Worm (Caenorhabditis elegans): Measurements from ENCODE around the gene clp-7.

The clp-7 gene

DNA sequence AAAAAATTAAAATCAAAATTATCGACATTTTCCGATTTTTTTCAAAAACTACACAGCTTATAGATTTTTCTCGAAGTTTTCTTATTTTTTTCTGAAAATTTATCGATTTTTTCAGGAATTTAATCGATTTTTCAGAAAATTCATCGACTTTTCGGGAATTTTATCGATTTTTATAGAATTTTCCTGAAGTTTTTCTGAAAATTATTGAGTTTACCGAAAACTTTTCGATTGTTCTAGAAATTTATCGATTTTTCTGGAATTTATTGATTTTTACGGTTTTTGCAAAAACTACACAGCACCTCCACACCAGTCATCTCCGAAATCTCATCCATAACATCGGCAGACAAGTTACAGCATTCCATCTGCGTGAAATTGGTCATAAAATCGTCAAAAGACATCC lies 8.1 kb downstream of the clp-7 start:
- TF ChIP-seq med-1 (GFP tag; optimal IDR thresholded peaks at IDR 0.05; ENCODE audit: insufficient read depth) (no peak), T22C8.4 (GFP tag; IDR thresholded peaks at IDR 0.05) (peak; percentile 37; the same call in 1 of the 2 replicates)

DNA sequence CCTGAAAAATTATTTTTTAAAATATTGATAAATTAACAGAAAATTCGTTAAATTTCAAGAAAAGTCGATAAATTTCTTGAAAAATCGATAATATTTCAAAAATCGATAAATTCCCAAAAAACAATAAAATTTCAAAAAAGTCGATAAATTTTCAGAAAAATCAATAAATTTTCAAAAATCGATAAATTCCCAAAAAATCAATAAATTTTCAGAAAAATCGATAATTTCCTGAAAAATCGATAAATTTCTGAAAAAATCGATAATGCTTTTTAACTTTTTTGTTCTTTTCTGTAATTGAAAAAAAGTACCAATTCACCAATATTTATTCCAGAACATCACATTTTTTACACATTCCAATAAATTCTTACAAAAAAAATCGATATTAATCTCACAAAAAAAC lies 10.6 kb downstream of the clp-7 start:
- TF ChIP-seq ztf-29 (GFP tag; IDR thresholded peaks at IDR 0.05) (no peak), ref-1 (GFP tag; conservative IDR thresholded peaks at IDR 0.05) (no peak), med-1 (GFP tag; optimal IDR thresholded peaks at IDR 0.05; ENCODE audit: insufficient read depth) (no peak), klf-2 (GFP tag; conservative IDR thresholded peaks at IDR 0.05) (no peak), cog-1 (tag; optimal IDR thresholded peaks at IDR 0.05) (no peak), flt-1 (GFP tag; IDR thresholded peaks at IDR 0.05) (no peak), T22C8.4 (GFP tag; IDR thresholded peaks at IDR 0.05) (peak; percentile 97), tab-1 (GFP tag; IDR thresholded peaks at IDR 0.05) (no peak)

DNA sequence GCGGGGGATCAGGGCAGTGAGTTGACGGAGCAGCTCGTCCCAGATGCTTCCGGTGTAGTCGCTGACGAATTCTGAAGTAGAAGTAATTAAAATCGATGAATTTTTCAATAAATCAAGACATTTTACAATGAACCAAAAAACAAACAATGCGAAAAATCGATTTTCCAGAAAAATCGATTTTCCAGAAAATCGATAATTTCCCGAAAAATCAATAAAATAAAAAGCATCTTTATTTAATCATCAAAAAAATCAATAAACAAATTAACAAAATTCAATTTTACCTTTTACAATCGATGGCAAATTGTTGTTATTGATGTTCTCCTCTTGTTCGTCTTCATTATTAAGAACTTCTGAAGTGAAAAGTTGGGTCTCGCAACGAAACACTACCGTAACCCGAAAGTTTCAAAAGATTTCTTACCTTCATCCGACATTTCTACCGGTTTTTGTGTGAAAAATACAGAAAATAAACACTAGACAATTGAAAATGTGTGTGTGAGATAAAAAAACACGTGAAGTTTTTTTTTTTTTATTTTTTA lies 11.1 kb downstream of the clp-7 start, which contains the start of gene clp-6:
Gene clp-6 (minus strand): TSS at position 486 of the 536 bp plus-strand sequence.
- TF ChIP-seq flt-1 (GFP tag; IDR thresholded peaks at IDR 0.05): no peak
- peak; percentile 68 for TF ChIP-seq T22C8.4 (GFP tag; IDR thresholded peaks at IDR 0.05)

DNA sequence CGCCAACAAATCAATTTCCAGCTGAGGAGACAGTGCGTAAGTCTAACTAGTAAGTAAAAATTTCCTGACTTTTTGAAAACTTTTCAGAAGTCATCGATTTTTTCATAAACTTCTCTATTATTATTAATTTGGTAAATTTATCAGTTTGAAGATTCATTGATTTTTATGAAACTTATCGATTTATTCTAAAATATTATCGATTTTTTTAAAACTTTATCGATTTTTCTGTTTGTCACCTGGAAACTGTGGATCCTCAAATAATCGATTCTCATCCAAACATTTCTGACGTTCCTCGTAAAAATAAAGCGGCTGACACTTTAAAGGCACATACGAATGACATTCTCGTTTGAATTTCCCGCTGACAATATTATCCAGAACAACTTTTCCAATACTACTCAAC lies 11.8 kb downstream of the clp-7 start:
- no peak for TF ChIP-seq ztf-29 (GFP tag; IDR thresholded peaks at IDR 0.05)
- 0 out of 2 replicates have a peak, but pooled peaks have one; percentile 48 for TF ChIP-seq T22C8.4 (GFP tag; IDR thresholded peaks at IDR 0.05)

DNA sequence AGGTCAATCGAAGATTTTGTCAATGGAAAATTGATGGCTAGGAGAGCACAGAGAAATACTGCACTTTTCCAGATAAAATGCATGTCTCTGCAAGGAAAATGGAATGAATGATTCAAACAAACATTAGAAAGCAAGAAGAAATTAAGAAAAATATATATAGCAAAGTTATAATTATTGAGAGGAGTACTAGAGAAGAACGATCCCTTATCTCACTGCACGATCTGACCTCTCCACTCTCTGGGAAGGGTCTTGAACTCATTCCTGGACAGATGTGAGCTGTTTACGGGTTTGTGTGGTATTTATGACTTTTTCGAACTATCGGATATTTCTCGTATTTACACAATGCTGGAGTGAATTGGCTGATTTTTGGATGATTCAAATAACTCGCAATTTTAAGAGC lies 15.5 kb downstream of the clp-7 start, which contains the start of gene Y77E11A.23:
Gene Y77E11A.23 (minus strand): TSS at position 107 of the 400 bp plus-strand sequence.
- TF ChIP-seq ref-1 (GFP tag; conservative IDR thresholded peaks at IDR 0.05) (no peak), tab-1 (GFP tag; IDR thresholded peaks at IDR 0.05) (no peak)

DNA sequence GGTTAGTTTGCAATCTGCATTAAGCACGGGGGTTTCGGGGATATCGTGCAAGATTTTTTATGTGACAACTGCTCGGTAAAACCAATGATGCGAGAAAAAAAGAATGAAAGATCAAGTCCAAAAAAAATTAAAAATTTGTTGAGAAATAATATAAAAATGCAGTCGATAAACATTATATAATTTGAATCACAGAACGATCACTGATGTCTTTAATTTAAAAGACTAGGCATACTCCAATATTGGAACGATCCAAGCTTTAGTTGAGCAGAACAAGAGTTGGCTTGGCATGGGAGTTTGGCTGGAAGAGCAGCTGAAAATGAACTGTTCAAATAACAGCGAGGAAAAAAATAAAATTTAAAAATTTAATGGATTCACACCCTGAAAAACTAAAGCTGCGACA lies 18.5 kb downstream of the clp-7 start, which contains the start of gene clec-171:
Gene clec-171 (minus strand): TSS at position 101 of the 400 bp plus-strand sequence.
- TF ChIP-seq T22C8.4 (GFP tag; IDR thresholded peaks at IDR 0.05) (no peak), cog-1 (tag; optimal IDR thresholded peaks at IDR 0.05) (no peak), klf-2 (GFP tag; conservative IDR thresholded peaks at IDR 0.05) (no peak), ztf-23 (GFP tag; IDR thresholded peaks at IDR 0.05) (no peak), flt-1 (GFP tag; IDR thresholded peaks at IDR 0.05) (no peak), ztf-29 (GFP tag; IDR thresholded peaks at IDR 0.05) (no peak), tab-1 (GFP tag; IDR thresholded peaks at IDR 0.05) (no peak), ref-1 (GFP tag; conservative IDR thresholded peaks at IDR 0.05) (no peak), med-1 (GFP tag; optimal IDR thresholded peaks at IDR 0.05; ENCODE audit: insufficient read depth) (no peak)

DNA sequence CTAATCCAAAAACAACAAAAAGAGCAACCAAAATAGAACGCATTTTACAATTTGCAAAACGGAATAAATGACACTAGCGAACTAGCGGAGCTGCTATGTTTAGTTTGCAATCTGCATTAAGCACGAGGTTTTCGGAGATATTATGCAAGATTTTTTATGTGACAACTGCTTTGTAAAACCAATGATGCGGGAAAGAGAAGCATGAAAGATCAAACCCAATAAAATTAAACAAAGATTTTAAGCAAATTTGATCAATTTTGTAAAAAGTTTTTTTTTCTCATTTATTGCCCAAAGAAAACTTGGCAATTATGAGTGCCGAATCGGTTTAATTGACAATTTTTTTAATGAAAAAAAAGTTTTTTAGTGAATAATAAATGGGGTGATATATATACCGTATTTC lies 20.8 kb downstream of the clp-7 start, which contains the start of gene Y77E11A.8:
Gene Y77E11A.8 (minus strand): TSS at position 101 of the 400 bp plus-strand sequence.
- TF ChIP-seq tab-1 (GFP tag; IDR thresholded peaks at IDR 0.05): no peak

DNA sequence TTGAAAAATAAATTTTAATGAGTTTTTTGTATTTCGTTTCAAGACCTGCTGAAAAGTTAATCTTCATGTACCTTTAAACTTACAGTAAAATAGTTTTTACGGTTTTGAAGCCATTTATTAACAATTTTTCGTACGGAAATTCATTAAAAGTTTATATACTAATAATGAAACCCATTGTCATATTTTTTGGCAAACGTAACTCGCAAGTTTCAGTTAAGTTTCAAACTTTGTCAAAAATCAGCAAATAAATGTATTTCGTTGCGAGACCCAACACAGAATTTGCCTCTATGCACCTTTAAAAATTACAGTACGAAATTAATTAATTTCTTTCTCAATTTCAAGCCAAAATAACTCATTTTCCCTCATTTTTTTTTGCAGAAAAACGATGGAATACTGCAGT lies 25.2 kb downstream of the clp-7 start, which contains the start of gene jtr-1:
Gene jtr-1 (plus strand): TSS at position 327 of the 400 bp plus-strand sequence.
- TF ChIP-seq ztf-23 (GFP tag; IDR thresholded peaks at IDR 0.05) (no peak), ztf-29 (GFP tag; IDR thresholded peaks at IDR 0.05) (no peak), med-1 (GFP tag; optimal IDR thresholded peaks at IDR 0.05; ENCODE audit: insufficient read depth) (no peak), tab-1 (GFP tag; IDR thresholded peaks at IDR 0.05) (no peak), cog-1 (tag; optimal IDR thresholded peaks at IDR 0.05) (no peak), klf-2 (GFP tag; conservative IDR thresholded peaks at IDR 0.05) (no peak), T22C8.4 (GFP tag; IDR thresholded peaks at IDR 0.05) (no peak), ref-1 (GFP tag; conservative IDR thresholded peaks at IDR 0.05) (no peak)

DNA sequence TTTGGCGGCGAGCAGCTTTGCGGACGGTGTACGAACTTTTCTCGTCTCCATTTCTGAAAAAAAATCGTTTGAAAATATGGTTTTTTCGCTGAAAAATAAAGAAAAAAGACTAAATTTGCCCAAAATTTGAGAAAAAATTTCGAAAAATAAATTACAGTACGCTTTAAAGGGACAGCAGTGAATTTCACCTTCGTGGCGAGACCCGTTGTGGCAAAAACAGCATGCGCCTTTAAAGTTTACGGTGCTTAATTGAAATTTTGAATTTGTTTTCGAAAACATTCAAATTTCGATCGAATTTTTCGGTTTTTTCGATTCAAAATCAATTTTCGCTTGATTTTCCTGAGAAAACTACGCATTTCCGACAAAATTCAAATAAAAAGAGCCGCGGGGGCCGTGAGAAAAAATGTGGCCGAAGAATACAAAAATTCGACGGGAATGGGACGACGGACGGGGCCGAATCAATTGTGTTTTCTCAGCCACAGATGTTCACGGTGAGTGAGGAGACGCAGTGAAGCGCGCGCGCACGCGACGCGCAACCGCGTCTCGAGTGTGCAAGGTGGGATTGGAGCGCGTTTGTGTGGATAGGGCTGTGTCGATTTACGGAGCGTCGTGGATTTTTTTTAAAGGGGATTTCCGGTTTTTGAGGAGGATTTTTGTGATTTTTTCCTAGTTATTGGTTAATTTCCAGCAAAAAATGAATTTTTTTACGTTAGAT lies 25.8 kb downstream of the clp-7 start, which contains the start of gene Y77E11A.7:
Gene Y77E11A.7 (minus strand): TSS at position 55 of the 715 bp plus-strand sequence.
- no peak for TF ChIP-seq med-1 (GFP tag; optimal IDR thresholded peaks at IDR 0.05; ENCODE audit: insufficient read depth)
- peak; percentile 61 for TF ChIP-seq T22C8.4 (GFP tag; IDR thresholded peaks at IDR 0.05)
- TF ChIP-seq ref-1 (GFP tag; conservative IDR thresholded peaks at IDR 0.05): no peak
- peak; percentile 51; the same call in 1 of the 2 replicates for TF ChIP-seq ztf-29 (GFP tag; IDR thresholded peaks at IDR 0.05)
- peak; percentile 73 for TF ChIP-seq cog-1 (tag; optimal IDR thresholded peaks at IDR 0.05)
- TF ChIP-seq flt-1 (GFP tag; IDR thresholded peaks at IDR 0.05): peak; percentile 77
- no peak for TF ChIP-seq klf-2 (GFP tag; conservative IDR thresholded peaks at IDR 0.05)
- TF ChIP-seq tab-1 (GFP tag; IDR thresholded peaks at IDR 0.05): no peak
- TF ChIP-seq ztf-23 (GFP tag; IDR thresholded peaks at IDR 0.05): peak; percentile 73; the same call in 1 of the 2 replicates

DNA sequence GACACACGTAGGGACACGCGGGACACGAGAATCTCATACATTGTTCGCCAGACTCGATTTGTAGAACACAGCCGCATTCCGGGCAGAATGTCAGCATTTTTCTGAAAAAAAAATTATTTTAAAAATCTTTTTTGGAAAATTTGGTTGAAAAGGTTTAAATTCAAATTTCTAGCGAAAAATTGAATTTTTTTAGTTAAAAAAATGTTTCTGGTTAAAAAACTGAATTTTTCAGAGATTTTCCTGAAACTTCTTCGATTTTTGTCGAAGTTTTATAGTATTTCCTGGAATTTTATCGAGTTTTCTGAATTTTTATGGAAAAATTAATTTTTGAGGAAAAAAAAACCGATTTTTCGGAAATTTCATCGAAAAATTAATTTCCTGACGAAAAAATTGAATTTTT lies 35.8 kb downstream of the clp-7 start, which contains the start of gene rpc-11:
Gene rpc-11 (minus strand): TSS at position 101 of the 400 bp plus-strand sequence.
- TF ChIP-seq cog-1 (tag; optimal IDR thresholded peaks at IDR 0.05): no peak
- TF ChIP-seq med-1 (GFP tag; optimal IDR thresholded peaks at IDR 0.05; ENCODE audit: insufficient read depth): no peak
- TF ChIP-seq ztf-29 (GFP tag; IDR thresholded peaks at IDR 0.05): no peak
- no peak for TF ChIP-seq ztf-23 (GFP tag; IDR thresholded peaks at IDR 0.05)
- no peak for TF ChIP-seq flt-1 (GFP tag; IDR thresholded peaks at IDR 0.05)
- no peak for TF ChIP-seq tab-1 (GFP tag; IDR thresholded peaks at IDR 0.05)
- TF ChIP-seq T22C8.4 (GFP tag; IDR thresholded peaks at IDR 0.05): no peak
- TF ChIP-seq klf-2 (GFP tag; conservative IDR thresholded peaks at IDR 0.05): no peak
- no peak for TF ChIP-seq ref-1 (GFP tag; conservative IDR thresholded peaks at IDR 0.05)

All from whole organism, midembryonic.